Fruit fly (Drosophila melanogaster): ENCODE measurements around the gene loaf.

dm6 chr3L:11715187-11715586 lies 50.8 kb downstream of the loaf start, which contains the start of gene CG14132:
- TF ChIP-seq Dll (optimal IDR thresholded peaks at IDR 0.05) (peak; percentile 15), usp (GFP tag; optimal IDR thresholded peaks at IDR 0.05) (no peak), pan (optimal IDR thresholded peaks at IDR 0.05) (no peak), EcR (GFP tag; optimal IDR thresholded peaks at IDR 0.05) (no peak)

All from whole organism.